Worm (Caenorhabditis elegans) whole organism, L1 larva: Measurements from ENCODE around the gene F35F10.6.

Experiments used
- Y116A8C.19 ChIP-seq: sonication (generic microtip); optimal IDR thresholded peaks from 2 replicates; lab custom pipeline; 2016; ENCODE audit warnings: missing compliant biosample characterization, missing genetic modification characterization, borderline replicate concordance
- ceh-82 ChIP-seq, 3 experiments: fragments of 150-350 bp in 1 of 3; sonication (generic microtip) in 2 of 3; optimal IDR thresholded peaks; 2 replicates each; lab custom pipeline; 2014 to 2017; ENCODE audit warnings: missing biosample characterization in 3 of 3, missing genetic modification characterization in 3 of 3
- ceh-90 ChIP-seq: sonication (generic microtip); optimal IDR thresholded peaks from 2 replicates; lab custom pipeline; 2016; ENCODE audit warnings: missing genetic modification characterization, missing compliant biosample characterization
- lin-13 ChIP-seq: fragments of 150-350 bp; optimal IDR thresholded peaks from 2 replicates; lab custom pipeline; 2014; ENCODE audit warnings: missing biosample characterization, missing genetic modification reagents, missing genetic modification characterization
- mdl-1 ChIP-seq, 2 experiments: fragments of 150-350 bp; optimal IDR thresholded peaks; 2 replicates each; lab custom pipeline; 2014 to 2017; ENCODE audit warnings: missing biosample characterization in 2 of 2, missing genetic modification characterization in 2 of 2, inconsistent platforms in 1 of 2
- nhr-20 ChIP-seq: sonication (generic microtip); optimal IDR thresholded peaks from 2 replicates; lab custom pipeline; 2016; ENCODE audit warnings: mild to moderate bottlenecking, missing genetic modification characterization, missing compliant biosample characterization
- nhr-77 ChIP-seq: fragments of 150-350 bp; optimal IDR thresholded peaks from 2 replicates; lab custom pipeline; 2014; ENCODE audit warnings: missing biosample characterization, missing genetic modification characterization
- nhr-85 ChIP-seq: sonication (generic microtip); peaks from one replicate; lab custom pipeline; 2016; ENCODE audit warnings: missing genetic modification characterization, inconsistent platforms, missing compliant biosample characterization

ce11 chrV:3279138-3279537 lies 10.0 kb downstream of the F35F10.6 start:
- TF ChIP-seq lin-13 (GFP tag; lab: Kevin White, UChicago) (no peak), mdl-1 (tag; optimal IDR thresholded peaks at IDR 0.05; lab: Kevin White, UChicago) (no peak), nhr-20 (tag; lab: Kevin White, UChicago) (no peak), nhr-77 (no peak), ceh-90 (tag; lab: Kevin White, UChicago) (no peak), nhr-85 (no peak), Y116A8C.19 (tag; lab: Kevin White, UChicago) (no peak), ceh-82 (tag; optimal IDR thresholded peaks at IDR 0.05; lab: Kevin White, UChicago) (no peak)
